Worm (Caenorhabditis elegans): ENCODE data around the gene str-185.
A peak's percentile ranks its signal among the peaks of the same experiment; 100 is the strongest.

The str-185 gene

ce11 chrIV:4400350-4401326, 29.2 kb downstream of the str-185 start, which contains the start of gene Y24D9A.6 (continued):
- peak; percentile 28; the same call in 1 of the 2 replicates for TF ChIP-seq pha-4 (GFP tag; IDR thresholded peaks at IDR 0.05)
- TF ChIP-seq pha-4 (tag; optimal IDR thresholded peaks at IDR 0.05), result no peak
- TF ChIP-seq attf-4 (tag; optimal IDR thresholded peaks at IDR 0.05), result no peak
- TF ChIP-seq dpl-1 (GFP tag; optimal IDR thresholded peaks at IDR 0.05), result peak; percentile 30
- peak; percentile 13; the same call in 1 of the 2 replicates for TF ChIP-seq hmg-1.1 (GFP tag; IDR thresholded peaks at IDR 0.05)
- TF ChIP-seq ceh-28 (tag; optimal IDR thresholded peaks at IDR 0.05), result peak; percentile 56
- TF ChIP-seq daf-16 (GFP tag; optimal IDR thresholded peaks at IDR 0.05), result no peak
- peak; percentile 3 for TF ChIP-seq daf-16 (tag; optimal IDR thresholded peaks at IDR 0.05)
- TF ChIP-seq mes-2 (tag; optimal IDR thresholded peaks at IDR 0.05; ENCODE audit: poor library complexity, severe bottlenecking), result peak; percentile 36
- TF ChIP-seq pqm-1 (tag; optimal IDR thresholded peaks at IDR 0.05), result no peak
- TF ChIP-seq spr-3 (GFP tag; optimal IDR thresholded peaks at IDR 0.05), result no peak
- 0 out of 2 replicates have a peak, but pooled peaks have one; percentile 41 for TF ChIP-seq lin-29 (GFP tag; IDR thresholded peaks at IDR 0.05)
- no peak for TF ChIP-seq ceh-82 (tag; optimal IDR thresholded peaks at IDR 0.05)
- peak; percentile 23 for TF ChIP-seq cey-2 (tag; optimal IDR thresholded peaks at IDR 0.05; ENCODE audit: borderline replicate concordance, insufficient read depth)
- 0 out of 2 replicates have a peak, but pooled peaks have one; percentile 24 for TF ChIP-seq T26A8.4 (GFP tag; IDR thresholded peaks at IDR 0.05)
- peak; percentile 13; the same call in 1 of the 2 replicates for TF ChIP-seq lin-38 (GFP tag; IDR thresholded peaks at IDR 0.05)
- TF ChIP-seq F37D6.2 (tag; optimal IDR thresholded peaks at IDR 0.05), result no peak
- peak; percentile 62 for TF ChIP-seq dmd-6 (GFP tag; IDR thresholded peaks at IDR 0.05)
- no peak for TF ChIP-seq unc-130 (GFP tag; optimal IDR thresholded peaks at IDR 0.05)
- TF ChIP-seq F26F4.8 (GFP tag; conservative IDR thresholded peaks at IDR 0.05), result no peak
- peak; percentile 64 for TF ChIP-seq dve-1 (tag; optimal IDR thresholded peaks at IDR 0.05; ENCODE audit: insufficient read depth)
- TF ChIP-seq tag-97 (GFP tag; IDR thresholded peaks at IDR 0.05), result no peak

- TF ChIP-seq F44E2.7 (GFP tag; IDR thresholded peaks at IDR 0.05) (0 out of 2 replicates have a peak, but pooled peaks have one; percentile 36), nhr-102 (tag; optimal IDR thresholded peaks at IDR 0.05) (no peak), daf-16 (GFP tag; optimal IDR thresholded peaks at IDR 0.05) (no peak), daf-16 (tag; optimal IDR thresholded peaks at IDR 0.05) (peak; percentile 3), mxl-3 (GFP tag; optimal IDR thresholded peaks at IDR 0.05) (peak; percentile 29), lin-38 (GFP tag; IDR thresholded peaks at IDR 0.05) (peak; percentile 18), madf-9 (GFP tag; conservative IDR thresholded peaks at IDR 0.05) (0 out of 2 replicates have a peak, but pooled peaks have one; percentile 13), jun-1 (tag; optimal IDR thresholded peaks at IDR 0.05) (no peak), nhr-25 (tag; optimal IDR thresholded peaks at IDR 0.05; ENCODE audit: borderline replicate concordance, insufficient read depth) (peak; percentile 1), php-3 (GFP tag; IDR thresholded peaks at IDR 0.05) (no peak), set-16 (GFP tag; IDR thresholded peaks at IDR 0.05) (peak; percentile 95)
Measured at ce11 chrIV:4399418-4400136, 30.2 kb downstream of the str-185 start.

DNA sequence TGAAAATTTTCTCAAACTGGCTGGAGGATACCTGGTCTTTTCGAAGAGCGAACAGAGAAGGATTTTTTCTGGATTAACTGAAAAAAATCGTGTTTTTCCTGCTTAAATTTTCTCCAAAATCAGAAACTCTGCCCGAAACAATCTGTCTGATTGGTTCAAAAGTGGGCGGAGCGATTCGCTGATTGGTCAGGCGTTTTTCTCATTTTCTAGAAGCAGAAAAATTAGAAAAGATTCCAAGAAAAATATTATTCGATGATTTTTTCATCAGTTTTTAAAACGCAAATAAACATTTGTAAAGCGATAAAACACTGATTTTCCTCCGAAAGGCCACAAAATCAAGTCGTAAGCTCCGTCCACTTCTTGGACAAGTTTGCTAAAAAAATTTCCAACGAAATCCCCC, 30.9 kb downstream of the str-185 start:
- TF ChIP-seq ztf-11 (tag; optimal IDR thresholded peaks at IDR 0.05), result no peak
- no peak for TF ChIP-seq hmg-1.1 (GFP tag; IDR thresholded peaks at IDR 0.05)
- no peak for TF ChIP-seq mdt-29 (GFP tag; IDR thresholded peaks at IDR 0.05)
- no peak for TF ChIP-seq F44E2.7 (GFP tag; IDR thresholded peaks at IDR 0.05)
- no peak for TF ChIP-seq nhr-111 (GFP tag; optimal IDR thresholded peaks at IDR 0.05)
- TF ChIP-seq ceh-82 (tag; optimal IDR thresholded peaks at IDR 0.05), result no peak
- no peak for TF ChIP-seq D1046.2 (GFP tag; IDR thresholded peaks at IDR 0.05)
- no peak for TF ChIP-seq lin-39 (tag; optimal IDR thresholded peaks at IDR 0.05)
- no peak for TF ChIP-seq zip-11 (GFP tag; IDR thresholded peaks at IDR 0.05)
- no peak for TF ChIP-seq jun-1 (tag; optimal IDR thresholded peaks at IDR 0.05)
- no peak for TF ChIP-seq T20F7.1 (GFP tag; optimal IDR thresholded peaks at IDR 0.05)
- TF ChIP-seq zip-2 (tag; optimal IDR thresholded peaks at IDR 0.05), result no peak
- TF ChIP-seq Y75B8A.6 (GFP tag; IDR thresholded peaks at IDR 0.05), result no peak
- TF ChIP-seq lim-7 (GFP tag; IDR thresholded peaks at IDR 0.05), result no peak
- no peak for TF ChIP-seq nhr-102 (tag; optimal IDR thresholded peaks at IDR 0.05)
- no peak for TF ChIP-seq set-16 (GFP tag; IDR thresholded peaks at IDR 0.05)
- TF ChIP-seq nhr-48 (tag; optimal IDR thresholded peaks at IDR 0.05), result no peak
- TF ChIP-seq fos-1 (tag; optimal IDR thresholded peaks at IDR 0.05), result no peak
- no peak for TF ChIP-seq egl-27 (tag; optimal IDR thresholded peaks at IDR 0.05)
- TF ChIP-seq dpl-1 (GFP tag; optimal IDR thresholded peaks at IDR 0.05), result no peak
